Worm (Caenorhabditis elegans) whole organism, L4/young adult: ENCODE results near the gene W08G11.5.

Experiments used
- W03F9.2 ChIP-seq: fragments of 150-350 bp; optimal IDR thresholded peaks from 2 replicates; lab custom pipeline; 2014; ENCODE audit warnings: missing biosample characterization, missing genetic modification characterization
- dao-5 ChIP-seq: sonication (generic microtip); optimal IDR thresholded peaks from 2 replicates; lab custom pipeline; 2016; ENCODE audit warnings: missing genotype, missing genetic modification characterization, moderate library complexity, missing compliant biosample characterization
- him-1 ChIP-seq: sonication (generic microtip); optimal IDR thresholded peaks from 2 replicates; lab custom pipeline; 2016; ENCODE audit warnings: missing genotype, missing genetic modification reagents, missing genetic modification characterization, missing compliant biosample characterization

W08G11.5 gene

ce11 chrV:16333412-16333811 is 12.9 kb downstream of the W08G11.5 start, which contains the start of gene srh-167:
TSS of gene srh-167 (plus strand) at chrV:16333712.
- TF ChIP-seq W03F9.2 (tag; lab: Kevin White, UChicago) (no peak), dao-5 (no peak), him-1 (tag; lab: Kevin White, UChicago) (no peak)

ce11 chrV:16328849-16329248 is 17.5 kb downstream of the W08G11.5 start, which contains the start of gene F57G8.7:
TSS of gene F57G8.7 (plus strand) at chrV:16329149.
- TF ChIP-seq him-1 (tag; lab: Kevin White, UChicago) (no peak), W03F9.2 (tag; lab: Kevin White, UChicago) (no peak), dao-5 (no peak)

DNA sequence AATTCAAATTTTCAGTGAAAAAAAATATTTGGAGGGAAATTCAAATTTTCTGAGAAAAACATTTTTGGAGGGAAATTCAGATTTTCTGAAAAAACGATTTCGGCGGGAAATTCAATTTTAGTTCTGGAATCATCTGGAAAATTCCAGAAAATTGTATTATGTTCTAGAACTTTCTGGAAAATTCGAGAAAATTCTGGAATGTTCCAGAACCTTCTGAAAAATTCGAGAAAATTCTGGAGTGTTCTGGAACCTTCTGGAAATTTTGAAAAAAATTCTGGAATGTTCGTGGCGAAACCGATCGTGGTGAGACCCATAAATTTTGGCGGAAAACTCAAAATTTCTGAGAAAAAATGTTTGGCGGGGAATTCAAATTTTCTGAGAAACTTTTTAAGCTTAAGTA is 24.2 kb downstream of the W08G11.5 start:
- TF ChIP-seq W03F9.2 (tag; lab: Kevin White, UChicago) (no peak), him-1 (tag; lab: Kevin White, UChicago) (no peak)

- TF ChIP-seq dao-5, result no peak
- TF ChIP-seq him-1 (tag; lab: Kevin White, UChicago), result no peak
- TF ChIP-seq W03F9.2 (tag; lab: Kevin White, UChicago), result no peak
Measured at ce11 chrV:16317244-16317643, 29.1 kb downstream of the W08G11.5 start, which contains the start of gene srh-180. TSS of gene srh-180 (plus strand) at chrV:16317544.

DNA sequence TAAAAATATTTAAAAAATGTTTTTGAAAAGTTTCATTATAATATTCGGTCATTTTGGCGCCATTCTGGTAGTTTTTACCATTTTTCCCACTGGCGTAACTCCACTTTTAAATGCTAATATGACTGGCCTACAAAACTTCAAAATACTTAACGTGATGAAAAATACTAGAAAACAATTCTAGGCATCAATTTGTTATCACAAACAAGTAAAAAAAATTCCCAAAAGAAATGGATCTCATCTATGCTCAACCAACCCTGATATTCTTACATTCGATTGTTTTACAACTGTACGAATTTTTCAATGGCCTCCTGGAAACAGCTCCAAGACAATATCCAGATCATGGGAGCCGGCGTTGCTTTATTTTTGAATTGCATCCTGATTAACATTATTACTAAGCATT is 31.3 kb downstream of the W08G11.5 start, which contains the start of gene str-214:
Gene str-214 (plus strand): TSS at position 301 of the 400 bp plus-strand sequence.
- no peak for TF ChIP-seq W03F9.2 (tag; lab: Kevin White, UChicago)
- TF ChIP-seq him-1 (tag; lab: Kevin White, UChicago), result no peak
- no peak for TF ChIP-seq dao-5

DNA sequence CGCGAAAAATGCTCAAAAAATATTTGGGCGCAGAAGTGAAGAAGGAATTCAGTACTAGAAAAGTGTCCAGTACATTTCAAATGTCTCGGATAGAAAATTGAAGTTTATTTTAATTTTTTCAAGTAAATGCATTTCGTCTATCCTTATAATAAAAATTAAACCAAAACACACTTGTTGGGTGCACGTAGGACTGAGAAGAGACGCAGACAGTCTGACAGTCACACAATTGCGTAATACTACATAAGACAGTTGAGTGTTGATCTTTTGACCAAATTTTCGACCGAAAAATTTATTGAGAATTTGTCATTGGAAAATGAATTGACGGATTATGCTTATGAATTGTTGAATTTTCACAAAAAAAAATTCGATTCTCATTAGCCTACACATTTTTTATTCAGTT is 36.8 kb downstream of the W08G11.5 start, which contains the start of gene oac-7:
Gene oac-7 (plus strand): TSS at position 283 of the 400 bp plus-strand sequence.
- TF ChIP-seq dao-5 (no peak), W03F9.2 (tag; lab: Kevin White, UChicago) (no peak), him-1 (tag; lab: Kevin White, UChicago) (no peak)

- TF ChIP-seq W03F9.2 (tag; lab: Kevin White, UChicago), result no peak
- no peak for TF ChIP-seq dao-5
- TF ChIP-seq him-1 (tag; lab: Kevin White, UChicago), result no peak
Measured at ce11 chrV:16308343-16308742, 38.0 kb downstream of the W08G11.5 start.

- TF ChIP-seq him-1 (tag; lab: Kevin White, UChicago) (no peak), W03F9.2 (tag; lab: Kevin White, UChicago) (no peak), dao-5 (no peak)
Measured at ce11 chrV:16307253-16307652, 39.1 kb downstream of the W08G11.5 start, which contains the start of gene srxa-7. TSS of gene srxa-7 (plus strand) at chrV:16307553.

- TF ChIP-seq W03F9.2 (tag; lab: Kevin White, UChicago) (no peak), dao-5 (no peak), him-1 (tag; lab: Kevin White, UChicago) (no peak)
Measured at ce11 chrV:16302439-16302838, 43.9 kb downstream of the W08G11.5 start, which contains the start of the genes C31A11.13 and oac-6. TSS of gene C31A11.13 (minus strand) at chrV:16302551. TSS of gene oac-6 (plus strand) at chrV:16302717.

DNA sequence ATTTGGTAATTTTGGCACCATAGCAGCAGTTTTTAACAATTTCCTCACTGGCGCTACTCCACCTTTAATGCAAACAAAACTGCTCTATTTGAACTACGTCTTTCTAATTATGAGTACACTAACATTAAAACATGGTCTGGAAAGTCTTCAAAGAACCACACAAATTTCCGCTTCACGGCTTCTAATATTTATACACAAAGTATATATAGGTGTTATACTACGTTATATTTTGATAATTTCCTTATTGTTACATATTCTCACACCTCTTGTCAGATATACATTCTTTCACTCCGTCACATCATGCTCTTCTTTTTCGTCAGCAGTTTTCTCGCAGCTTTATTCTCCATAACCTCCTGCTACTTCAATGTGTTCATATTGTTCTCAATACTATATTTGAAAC is 46.0 kb downstream of the W08G11.5 start, which contains the start of gene srbc-82:
Gene srbc-82 (plus strand): TSS at position 301 of the 400 bp plus-strand sequence.
- TF ChIP-seq him-1 (tag; lab: Kevin White, UChicago) (no peak), dao-5 (no peak), W03F9.2 (tag; lab: Kevin White, UChicago) (no peak)

DNA sequence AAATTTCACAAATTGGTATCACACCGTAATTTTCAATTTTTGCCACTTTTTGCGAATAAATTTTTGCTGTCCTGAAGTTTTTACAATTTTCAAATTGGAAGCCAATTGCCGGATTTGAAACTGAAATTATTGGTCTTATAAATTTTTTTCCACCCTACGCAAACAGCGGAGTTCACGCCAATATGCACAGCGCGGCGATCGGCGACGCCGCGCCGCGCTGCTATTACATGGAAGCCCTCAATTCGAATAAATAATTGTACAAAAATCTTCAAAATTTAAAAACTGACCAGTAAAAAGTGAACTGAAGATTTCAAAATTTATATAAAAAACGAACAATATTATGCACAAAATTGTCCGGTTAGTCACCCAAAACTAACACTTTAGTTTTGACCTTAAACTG is 46.5 kb downstream of the W08G11.5 start:
- TF ChIP-seq dao-5, result no peak
- no peak for TF ChIP-seq him-1 (tag; lab: Kevin White, UChicago)
- TF ChIP-seq W03F9.2 (tag; lab: Kevin White, UChicago), result no peak

DNA sequence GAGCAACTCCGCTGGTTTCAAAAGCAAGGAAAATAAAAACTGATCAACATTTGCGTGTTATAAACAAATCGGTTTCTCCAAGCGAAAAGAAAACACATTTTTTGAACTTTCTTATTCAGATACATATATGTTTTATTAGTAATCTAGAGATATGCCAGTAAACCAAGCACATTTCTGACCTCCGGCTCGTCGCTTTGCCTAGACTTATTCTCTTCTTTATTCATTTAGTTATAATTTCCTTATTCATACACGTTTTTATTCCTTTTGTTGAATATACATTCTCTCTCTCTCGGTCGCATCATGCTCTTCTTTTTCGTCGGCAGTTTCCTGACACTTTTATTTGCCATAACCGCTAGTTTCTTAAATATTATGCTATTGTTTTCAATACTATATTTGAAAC is 47.6 kb downstream of the W08G11.5 start, which contains the start of gene srbc-84:
Gene srbc-84 (plus strand): TSS at position 301 of the 400 bp plus-strand sequence.
- TF ChIP-seq him-1 (tag; lab: Kevin White, UChicago) (no peak), W03F9.2 (tag; lab: Kevin White, UChicago) (no peak), dao-5 (no peak)

ce11 chrV:16297070-16297469 is 49.2 kb downstream of the W08G11.5 start, which contains the start of gene srbc-83:
TSS of gene srbc-83 (plus strand) at chrV:16297370.
- TF ChIP-seq him-1 (tag; lab: Kevin White, UChicago) (no peak), W03F9.2 (tag; lab: Kevin White, UChicago) (no peak), dao-5 (no peak)
